Worm (Caenorhabditis elegans) whole organism, young adult: Measurements from ENCODE around the gene gly-6.

Experiments
- B0035.1 ChIP-seq: sonication (generic microtip); optimal IDR thresholded peaks from 2 replicates; lab custom pipeline; 2016; ENCODE audit warnings: missing genetic modification characterization, mild to moderate bottlenecking, missing compliant biosample characterization, missing genotype, missing genetic modification reagents
- D2030.7 ChIP-seq: fragments of 200-800 bp; sonication (Bioruptor generic); IDR thresholded peaks from 2 replicates; pipeline ENCODE4 v1.3.6; 2022; ENCODE audit warnings: missing genetic modification reagents, missing genetic modification characterization, missing compliant biosample characterization
- F22D6.2 ChIP-seq: sonication (generic microtip); optimal IDR thresholded peaks from 2 replicates; lab custom pipeline; 2016; ENCODE audit warnings: mild to moderate bottlenecking, missing genetic modification characterization, missing compliant biosample characterization
- F33H1.4 ChIP-seq: fragments of 200-800 bp; sonication (Bioruptor generic); IDR thresholded peaks from 2 replicates; pipeline ENCODE4 v1.3.6; 2022; ENCODE audit warnings: missing genetic modification reagents, missing genetic modification characterization, missing compliant biosample characterization
- F37B4.10 ChIP-seq: fragments of 200-800 bp; sonication (Bioruptor generic); IDR thresholded peaks from 2 replicates; pipeline ENCODE4 v1.3.6; 2022; ENCODE audit warnings: missing genetic modification characterization, missing compliant biosample characterization
- F49E8.2 ChIP-seq: sonication (generic microtip); optimal IDR thresholded peaks from 3 replicates; lab custom pipeline; 2017; ENCODE audit warnings: missing genetic modification characterization, mild to moderate bottlenecking, missing compliant biosample characterization, antibody characterized with exemption, moderate library complexity; ENCODE audit not compliant: insufficient read depth
- F52B5.7 ChIP-seq: sonication (generic microtip); optimal IDR thresholded peaks from 2 replicates; lab custom pipeline; 2016; ENCODE audit warnings: mild to moderate bottlenecking, missing genetic modification characterization, missing compliant biosample characterization
- F57C9.4 ChIP-seq: sonication (generic microtip); optimal IDR thresholded peaks from 2 replicates; lab custom pipeline; 2017; ENCODE audit warnings: mild to moderate bottlenecking, missing genetic modification characterization, missing compliant biosample characterization
- K11D2.4 ChIP-seq: fragments of 200-800 bp; sonication (Bioruptor generic); IDR thresholded peaks from 2 replicates; pipeline ENCODE4 v1.3.6; 2022; ENCODE audit warnings: missing genetic modification reagents, missing genetic modification characterization, missing compliant biosample characterization
- K12H6.12 ChIP-seq: fragments of 200-800 bp; sonication (Bioruptor generic); optimal IDR thresholded peaks from 2 replicates; lab custom pipeline; 2018; ENCODE audit warnings: mild to moderate bottlenecking, missing genetic modification characterization, missing compliant biosample characterization
- T26A5.8 ChIP-seq: sonication (generic microtip); optimal IDR thresholded peaks from 2 replicates; lab custom pipeline; 2016; ENCODE audit warnings: missing genetic modification characterization, missing compliant biosample characterization
- Y56A3A.18 ChIP-seq: fragments of 200-800 bp; sonication (Bioruptor generic); IDR thresholded peaks from 2 replicates; pipeline ENCODE4 v1.3.6; 2022; ENCODE audit warnings: missing genetic modification reagents, missing genetic modification characterization, missing compliant biosample characterization
- akir-1 ChIP-seq: fragments of 200-800 bp; sonication (Bioruptor generic); optimal IDR thresholded peaks from 2 replicates; lab custom pipeline; 2018; ENCODE audit warnings: mild to moderate bottlenecking, missing genetic modification characterization, moderate library complexity, missing compliant biosample characterization
- ama-1 ChIP-seq, 3 experiments: fragments of 150-350 bp in 1 of 3; sonication (generic microtip) in 2 of 3; optimal IDR thresholded peaks; 2 replicates each; lab custom pipeline; 2014 to 2018; ENCODE audit warnings: missing biosample characterization in 2 of 3, missing genetic modification characterization in 2 of 3, missing genetic modification reagents in 2 of 3
- atf-7 ChIP-seq: sonication (generic microtip); optimal IDR thresholded peaks from 2 replicates; lab custom pipeline; 2017; ENCODE audit warnings: mild to moderate bottlenecking, missing genetic modification characterization, missing compliant biosample characterization
- attf-5 ChIP-seq: fragments of 200-800 bp; sonication (Bioruptor generic); optimal IDR thresholded peaks from 2 replicates; lab custom pipeline; 2018; ENCODE audit warnings: mild to moderate bottlenecking, missing genetic modification characterization, missing compliant biosample characterization
- ceh-40 ChIP-seq: fragments of 200-800 bp; sonication (Bioruptor generic); IDR thresholded peaks from 2 replicates; pipeline ENCODE4 v1.3.6; 2022; ENCODE audit warnings: missing genetic modification characterization, missing compliant biosample characterization
- ceh-58 ChIP-seq: fragments of 200-800 bp; sonication (Bioruptor generic); IDR thresholded peaks from 2 replicates; pipeline ENCODE4 v1.3.6; 2022; ENCODE audit warnings: missing genetic modification characterization, missing compliant biosample characterization
- ceh-79 ChIP-seq: sonication (generic microtip); optimal IDR thresholded peaks from 2 replicates; lab custom pipeline; 2017; ENCODE audit warnings: mild to moderate bottlenecking, missing genetic modification characterization, missing compliant biosample characterization
- dox-1 ChIP-seq: fragments of 200-800 bp; sonication (Bioruptor generic); IDR thresholded peaks from 2 replicates; pipeline ENCODE4 v1.3.6; 2022; ENCODE audit warnings: missing genetic modification reagents, missing genetic modification characterization, missing compliant biosample characterization
- egl-18 ChIP-seq: fragments of 200-800 bp; sonication (Bioruptor generic); IDR thresholded peaks from 2 replicates; pipeline ENCODE4 v1.3.6; 2022; ENCODE audit warnings: missing genetic modification reagents, missing genetic modification characterization, missing compliant biosample characterization
- egrh-3 ChIP-seq: fragments of 200-800 bp; sonication (Bioruptor generic); IDR thresholded peaks from 2 replicates; pipeline ENCODE4 v1.3.6; 2022; ENCODE audit warnings: missing genetic modification reagents, missing genetic modification characterization, missing compliant biosample characterization
- hmg-1.2 ChIP-seq: fragments of 200-800 bp; sonication (Bioruptor generic); IDR thresholded peaks from 2 replicates; pipeline ENCODE4 v1.3.6; 2022; ENCODE audit warnings: missing genetic modification reagents, missing genetic modification characterization, missing compliant biosample characterization
- hmg-20 ChIP-seq: fragments of 200-800 bp; sonication (Bioruptor generic); IDR thresholded peaks from 2 replicates; pipeline ENCODE4 v1.3.6; 2022; ENCODE audit warnings: missing genetic modification reagents, missing genetic modification characterization, missing compliant biosample characterization
- let-607 ChIP-seq, 2 experiments: fragments of 200-800 bp in 1 of 2; sonication (Bioruptor generic) in 1 of 2; sonication (generic microtip) in 1 of 2; optimal IDR thresholded peaks; 2 replicates each; lab custom pipeline; 2016 to 2018; ENCODE audit warnings: mild to moderate bottlenecking in 2 of 2, missing compliant biosample characterization in 2 of 2, missing genetic modification characterization in 2 of 2, moderate library complexity in 2 of 2, missing genotype in 1 of 2
- lin-40 ChIP-seq: sonication (generic microtip); optimal IDR thresholded peaks from 2 replicates; lab custom pipeline; 2016; ENCODE audit warnings: missing genetic modification characterization, mild to moderate bottlenecking, missing compliant biosample characterization, missing genotype, missing genetic modification reagents
- madf-6 ChIP-seq: fragments of 200-800 bp; sonication (Bioruptor generic); IDR thresholded peaks from 2 replicates; pipeline ENCODE4 v1.3.6; 2022; ENCODE audit warnings: missing genetic modification reagents, missing genetic modification characterization, missing compliant biosample characterization
- mel-28 ChIP-seq: sonication (generic microtip); optimal IDR thresholded peaks from 2 replicates; lab custom pipeline; 2016; ENCODE audit warnings: borderline replicate concordance, mild to moderate bottlenecking, missing genetic modification characterization, missing compliant biosample characterization
- nfya-1 ChIP-seq: sonication (generic microtip); optimal IDR thresholded peaks from 2 replicates; lab custom pipeline; 2017; ENCODE audit warnings: antibody characterized with exemption, missing compliant biosample characterization, missing genetic modification characterization, borderline replicate concordance; ENCODE audit not compliant: insufficient read depth
- nfyb-1 ChIP-seq: fragments of 200-800 bp; sonication (Bioruptor generic); IDR thresholded peaks from 2 replicates; pipeline ENCODE4 v1.3.6; 2022; ENCODE audit warnings: missing genetic modification reagents, missing genetic modification characterization, missing compliant biosample characterization
- nhr-80 ChIP-seq: sonication (generic microtip); optimal IDR thresholded peaks from 2 replicates; lab custom pipeline; 2016; ENCODE audit warnings: missing genetic modification characterization, missing compliant biosample characterization
- rec-8 ChIP-seq, 2 experiments: sonication (generic microtip); optimal IDR thresholded peaks; 2 replicates each; lab custom pipeline; 2016; ENCODE audit warnings: mild to moderate bottlenecking in 2 of 2, missing genetic modification characterization in 2 of 2, missing genetic modification reagents in 2 of 2, missing genotype in 2 of 2, missing biosample characterization in 1 of 2, missing compliant biosample characterization in 1 of 2, moderate library complexity in 1 of 2
- snpc-3.4 ChIP-seq: sonication (generic microtip); optimal IDR thresholded peaks from 2 replicates; lab custom pipeline; 2017; ENCODE audit warnings: missing genetic modification characterization, mild to moderate bottlenecking, missing compliant biosample characterization, antibody characterized with exemption, moderate library complexity, missing genotype, missing genetic modification reagents
- snpc-4 ChIP-seq, 5 experiments: fragments of 150-350 bp in 1 of 5; sonication (generic microtip) in 4 of 5; optimal IDR thresholded peaks; 2 replicates each; lab custom pipeline; 2014 to 2018; ENCODE audit warnings: missing genetic modification characterization in 5 of 5, missing biosample characterization in 3 of 5, antibody characterized with exemption in 2 of 5, mild to moderate bottlenecking in 2 of 5, missing compliant biosample characterization in 2 of 5, missing genotype in 2 of 5, moderate library complexity in 2 of 5, missing genetic modification reagents in 1 of 5
- unc-62 ChIP-seq: fragments of 150-350 bp; optimal IDR thresholded peaks from 2 replicates; lab custom pipeline; 2014; ENCODE audit warnings: missing biosample characterization, missing genetic modification reagents, missing genetic modification characterization
- zfh-2 ChIP-seq: fragments of 200-800 bp; sonication (Bioruptor generic); conservative IDR thresholded peaks from 2 replicates; pipeline ENCODE4 v1.3.6; 2022; ENCODE audit warnings: missing genetic modification reagents, missing genetic modification characterization, missing compliant biosample characterization
- zim-3 ChIP-seq: sonication (generic microtip); optimal IDR thresholded peaks from 2 replicates; lab custom pipeline; 2017; ENCODE audit warnings: mild to moderate bottlenecking, missing genetic modification characterization, moderate library complexity, missing compliant biosample characterization
- ztf-18 ChIP-seq: sonication (generic microtip); optimal IDR thresholded peaks from 2 replicates; lab custom pipeline; 2016; ENCODE audit warnings: missing genotype, mild to moderate bottlenecking, missing genetic modification characterization, missing compliant biosample characterization
- ztf-3 ChIP-seq: fragments of 200-800 bp; sonication (Bioruptor generic); optimal IDR thresholded peaks from 2 replicates; lab custom pipeline; 2018; ENCODE audit warnings: mild to moderate bottlenecking, missing genetic modification characterization, missing compliant biosample characterization

gly-6 gene

ce11 chrIII:4278203-4278602 is 52.8 kb downstream of the gly-6 start:
- no peak for TF ChIP-seq ceh-79
- TF ChIP-seq K11D2.4 (GFP tag; lab: Robert Waterston, UW): no peak
- no peak for TF ChIP-seq ceh-40 (GFP tag; lab: Robert Waterston, UW)
- TF ChIP-seq K12H6.12: no peak
- TF ChIP-seq F52B5.7: no peak
- TF ChIP-seq attf-5 (GFP tag; lab: Kevin White, UChicago): no peak

ce11 chrIII:4277762-4278161 is 53.3 kb downstream of the gly-6 start:
- TF ChIP-seq madf-6 (GFP tag; lab: Robert Waterston, UW) (no peak), B0035.1 (tag; lab: Kevin White, UChicago) (no peak), snpc-4 (GFP tag; optimal IDR thresholded peaks at IDR 0.05; lab: Kevin White, UChicago) (no peak), snpc-4 (tag; optimal IDR thresholded peaks at IDR 0.05; lab: Kevin White, UChicago) (no peak), ztf-18 (no peak), ztf-3 (GFP tag; lab: Kevin White, UChicago) (no peak), rec-8 (tag; optimal IDR thresholded peaks at IDR 0.05; lab: Kevin White, UChicago) (no peak), F37B4.10 (GFP tag; lab: Robert Waterston, UW) (no peak), hmg-20 (no peak), nhr-80 (tag; lab: Kevin White, UChicago) (no peak), lin-40 (tag; lab: Kevin White, UChicago) (no peak), hmg-1.2 (GFP tag; lab: Robert Waterston, UW) (no peak), atf-7 (tag; lab: Kevin White, UChicago) (no peak), F57C9.4 (tag; lab: Kevin White, UChicago) (no peak)

- 0 out of 2 replicates have a peak, but pooled peaks have one; percentile 28 for TF ChIP-seq zfh-2
- no peak for TF ChIP-seq let-607 (tag; optimal IDR thresholded peaks at IDR 0.05; lab: Kevin White, UChicago)
- peak; percentile 39; the same call in 1 of the 2 replicates for TF ChIP-seq egrh-3 (GFP tag; lab: Robert Waterston, UW)
- TF ChIP-seq, all 124 proteins: peak for 2
Observed at ce11 chrIII:4276277-4276676, 54.8 kb downstream of the gly-6 start.

DNA sequence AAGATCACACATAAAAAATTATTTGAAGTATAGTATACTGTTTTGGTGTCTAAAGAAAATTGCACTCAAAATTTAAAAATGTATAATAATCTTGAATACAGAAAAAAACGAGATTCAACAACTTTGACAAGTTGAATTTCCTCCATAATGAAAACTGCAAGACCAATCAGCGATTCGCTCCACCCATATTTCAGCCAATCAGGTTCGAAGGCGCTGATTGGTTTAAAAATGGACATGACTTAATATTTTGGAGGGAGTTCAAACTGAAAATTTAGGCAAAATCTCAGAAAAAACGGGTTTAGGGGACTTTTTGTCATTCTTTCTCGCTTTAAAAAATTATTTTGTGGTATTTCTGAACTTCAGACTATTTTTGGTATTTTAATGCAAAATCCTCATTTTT is 55.3 kb downstream of the gly-6 start:
- TF ChIP-seq nfyb-1 (peak; percentile 67), snpc-3.4 (no peak), T26A5.8 (no peak), F22D6.2 (no peak)

ce11 chrIII:4274524-4274923 is 56.5 kb downstream of the gly-6 start:
- peak; percentile 18; the same call in 1 of the 2 replicates for TF ChIP-seq hmg-1.2 (GFP tag; lab: Robert Waterston, UW)
- no peak for TF ChIP-seq Y56A3A.18 (GFP tag; lab: Robert Waterston, UW)
- no peak for TF ChIP-seq egl-18
- no peak for TF ChIP-seq ceh-58 (GFP tag; lab: Robert Waterston, UW)
- TF ChIP-seq mel-28 (tag; lab: Kevin White, UChicago): no peak
- no peak for TF ChIP-seq unc-62 (GFP tag; lab: Kevin White, UChicago)
- TF ChIP-seq ceh-40 (GFP tag; lab: Robert Waterston, UW): no peak
- TF ChIP-seq akir-1: no peak
- no peak for TF ChIP-seq dox-1
- 0 out of 2 replicates have a peak, but pooled peaks have one; percentile 9 for TF ChIP-seq D2030.7 (GFP tag; lab: Robert Waterston, UW)
- TF ChIP-seq zim-3 (tag; lab: Kevin White, UChicago): no peak
- TF ChIP-seq ama-1 (optimal IDR thresholded peaks at IDR 0.05; lab: Kevin White, UChicago): no peak
- TF ChIP-seq ama-1 (GFP tag; optimal IDR thresholded peaks at IDR 0.05; lab: Kevin White, UChicago): no peak
- no peak for TF ChIP-seq F33H1.4 (GFP tag; lab: Robert Waterston, UW)
- TF ChIP-seq nfya-1 (tag; lab: Kevin White, UChicago): no peak
- TF ChIP-seq F49E8.2 (tag; lab: Kevin White, UChicago): no peak
- no peak for TF ChIP-seq snpc-3.4
